Worm (Caenorhabditis elegans) whole organism, L3 larva: ENCODE results near the gene perm-2.
A peak's percentile ranks its signal among the peaks of the same experiment; 100 is the strongest.

Source experiments
- R02D3.7 ChIP-seq: fragments of 150-350 bp; optimal IDR thresholded peaks from 2 replicates; lab custom pipeline; 2014; ENCODE audit warnings: missing biosample characterization, missing genetic modification characterization
- ZK546.5 ChIP-seq: sonication (generic microtip); optimal IDR thresholded peaks from 2 replicates; lab custom pipeline; 2017; ENCODE audit warnings: missing biosample characterization, missing genetic modification characterization
- aly-2 ChIP-seq: fragments of 150-350 bp; optimal IDR thresholded peaks from 2 replicates; lab custom pipeline; 2014; ENCODE audit warnings: missing biosample characterization, missing genetic modification characterization
- ama-1 ChIP-seq: fragments of 150-350 bp; optimal IDR thresholded peaks from 2 replicates; lab custom pipeline; 2018
- ceh-16 ChIP-seq: sonication (generic microtip); optimal IDR thresholded peaks from 2 replicates; lab custom pipeline; 2017; ENCODE audit warnings: missing biosample characterization, missing genetic modification characterization
- ceh-28 ChIP-seq: fragments of 150-350 bp; optimal IDR thresholded peaks from 2 replicates; lab custom pipeline; 2014; ENCODE audit warnings: missing biosample characterization, missing genetic modification reagents, missing genetic modification characterization
- ceh-82 ChIP-seq: fragments of 150-350 bp; optimal IDR thresholded peaks from 2 replicates; lab custom pipeline; 2014; ENCODE audit warnings: missing biosample characterization, missing genetic modification characterization
- ceh-9 ChIP-seq: sonication (generic microtip); optimal IDR thresholded peaks from 2 replicates; lab custom pipeline; 2018; ENCODE audit warnings: missing biosample characterization, missing genetic modification characterization
- daf-12 ChIP-seq: fragments of 150-350 bp; optimal IDR thresholded peaks from 2 replicates; lab custom pipeline; 2014; ENCODE audit warnings: missing biosample characterization, missing genetic modification reagents, missing genetic modification characterization
- egl-27 ChIP-seq: sonication (generic microtip); optimal IDR thresholded peaks from 4 replicates; lab custom pipeline; 2017; ENCODE audit warnings: missing biosample characterization, missing genetic modification reagents, missing genetic modification characterization
- egl-5 ChIP-seq: fragments of 150-350 bp; optimal IDR thresholded peaks from 2 replicates; lab custom pipeline; 2017; ENCODE audit warnings: missing biosample characterization, missing genetic modification reagents, missing genetic modification characterization, inconsistent platforms
- elt-1 ChIP-seq: fragments of 150-350 bp; optimal IDR thresholded peaks from 2 replicates; lab custom pipeline; 2014; ENCODE audit warnings: missing biosample characterization, missing genetic modification characterization
- elt-2 ChIP-seq: sonication (generic microtip); optimal IDR thresholded peaks from 2 replicates; lab custom pipeline; 2016; ENCODE audit warnings: missing genetic modification reagents, mild to moderate bottlenecking, missing genetic modification characterization, missing compliant biosample characterization
- elt-3 ChIP-seq, 3 experiments: fragments of 150-350 bp in 1 of 3; sonication (generic microtip) in 2 of 3; optimal IDR thresholded peaks; 2 replicates in 2 of 3; 4 replicates in 1 of 3; lab custom pipeline; 2014 to 2017; ENCODE audit warnings: missing biosample characterization in 3 of 3, missing genetic modification characterization in 3 of 3
- eor-1 ChIP-seq, 2 experiments: fragments of 150-350 bp; optimal IDR thresholded peaks; 2 replicates each; lab custom pipeline; 2014 to 2018; ENCODE audit warnings: missing biosample characterization in 2 of 2, missing genetic modification characterization in 2 of 2
- fkh-2 ChIP-seq: fragments of 150-350 bp; optimal IDR thresholded peaks from 2 replicates; lab custom pipeline; 2014; ENCODE audit warnings: missing biosample characterization, missing genetic modification reagents, missing genetic modification characterization
- fos-1 ChIP-seq: fragments of 150-350 bp; optimal IDR thresholded peaks from 2 replicates; lab custom pipeline; 2014; ENCODE audit warnings: missing biosample characterization, missing genetic modification characterization
- hmg-11 ChIP-seq: sonication (generic microtip); optimal IDR thresholded peaks from 2 replicates; lab custom pipeline; 2016; ENCODE audit warnings: missing genetic modification characterization, missing compliant biosample characterization
- jun-1 ChIP-seq: fragments of 150-350 bp; optimal IDR thresholded peaks from 2 replicates; lab custom pipeline; 2014; ENCODE audit warnings: missing biosample characterization, missing genetic modification reagents, missing genetic modification characterization
- lin-15B ChIP-seq: fragments of 150-350 bp; optimal IDR thresholded peaks from 2 replicates; lab custom pipeline; 2014; ENCODE audit warnings: missing biosample characterization, missing genetic modification characterization
- lin-39 ChIP-seq: fragments of 150-350 bp; optimal IDR thresholded peaks from 2 replicates; lab custom pipeline; 2018; ENCODE audit warnings: missing biosample characterization, missing genetic modification reagents, missing genetic modification characterization
- lsy-12 ChIP-seq: sonication (generic microtip); optimal IDR thresholded peaks from 2 replicates; lab custom pipeline; 2016; ENCODE audit warnings: mild to moderate bottlenecking, missing genetic modification characterization, missing compliant biosample characterization
- mdl-1 ChIP-seq: fragments of 150-350 bp; optimal IDR thresholded peaks from 2 replicates; lab custom pipeline; 2014; ENCODE audit warnings: missing biosample characterization, missing genetic modification characterization
- mml-1 ChIP-seq: fragments of 150-350 bp; sonication (generic microtip); optimal IDR thresholded peaks from 3 replicates; lab custom pipeline; 2014; ENCODE audit warnings: missing biosample characterization, missing genetic modification characterization
- nfya-1 ChIP-seq: sonication (generic microtip); optimal IDR thresholded peaks from 2 replicates; lab custom pipeline; 2017; ENCODE audit warnings: missing genetic modification characterization, mild to moderate bottlenecking, missing compliant biosample characterization, antibody characterized with exemption, moderate library complexity; ENCODE audit not compliant: insufficient read depth
- nhr-11 ChIP-seq: fragments of 150-350 bp; optimal IDR thresholded peaks from 2 replicates; lab custom pipeline; 2014; ENCODE audit warnings: missing biosample characterization, missing genetic modification characterization
- nhr-12 ChIP-seq: fragments of 150-350 bp; optimal IDR thresholded peaks from 2 replicates; lab custom pipeline; 2014; ENCODE audit warnings: missing biosample characterization, missing genetic modification characterization
- nhr-23 ChIP-seq: fragments of 150-350 bp; optimal IDR thresholded peaks from 2 replicates; lab custom pipeline; 2014; ENCODE audit warnings: missing biosample characterization, missing genetic modification reagents, missing genetic modification characterization
- nhr-237 ChIP-seq: fragments of 150-350 bp; optimal IDR thresholded peaks from 2 replicates; lab custom pipeline; 2014; ENCODE audit warnings: missing biosample characterization, missing genetic modification characterization
- nhr-25 ChIP-seq: sonication (generic microtip); optimal IDR thresholded peaks from 2 replicates; lab custom pipeline; 2017; ENCODE audit warnings: missing biosample characterization, missing genetic modification characterization
- nhr-28 ChIP-seq: fragments of 150-350 bp; optimal IDR thresholded peaks from 2 replicates; lab custom pipeline; 2014; ENCODE audit warnings: missing biosample characterization, missing genetic modification characterization
- nhr-43 ChIP-seq: sonication (generic microtip); optimal IDR thresholded peaks from 2 replicates; lab custom pipeline; 2016; ENCODE audit warnings: mild to moderate bottlenecking, missing genetic modification characterization, missing compliant biosample characterization; ENCODE audit not compliant: poor library complexity, severe bottlenecking
- nhr-67 ChIP-seq: fragments of 150-350 bp; optimal IDR thresholded peaks from 2 replicates; lab custom pipeline; 2014; ENCODE audit warnings: missing biosample characterization, missing genetic modification characterization
- nhr-76 ChIP-seq: fragments of 150-350 bp; sonication (generic microtip); optimal IDR thresholded peaks from 5 replicates; lab custom pipeline; 2014; ENCODE audit warnings: missing biosample characterization, missing genetic modification characterization
- nhr-77 ChIP-seq: fragments of 150-350 bp; optimal IDR thresholded peaks from 2 replicates; lab custom pipeline; 2014; ENCODE audit warnings: missing biosample characterization, missing genetic modification characterization
- pha-4 ChIP-seq: fragments of 150-350 bp; optimal IDR thresholded peaks from 2 replicates; lab custom pipeline; 2014; ENCODE audit warnings: missing biosample characterization, missing genetic modification reagents, missing genetic modification characterization
- pqm-1 ChIP-seq: fragments of 150-350 bp; optimal IDR thresholded peaks from 2 replicates; lab custom pipeline; 2017; ENCODE audit warnings: missing biosample characterization, missing genetic modification characterization, inconsistent platforms
- sea-2 ChIP-seq: fragments of 150-350 bp; sonication (generic microtip); optimal IDR thresholded peaks from 4 replicates; lab custom pipeline; 2014; ENCODE audit warnings: missing biosample characterization, missing genetic modification reagents, missing genetic modification characterization
- skn-1 ChIP-seq: fragments of 150-350 bp; optimal IDR thresholded peaks from 2 replicates; lab custom pipeline; 2014; ENCODE audit warnings: missing biosample characterization, missing genetic modification characterization
- snpc-4 ChIP-seq: fragments of 150-350 bp; optimal IDR thresholded peaks from 2 replicates; lab custom pipeline; 2014; ENCODE audit warnings: missing biosample characterization, missing genetic modification characterization
- tbx-2 ChIP-seq: sonication (generic microtip); optimal IDR thresholded peaks from 2 replicates; lab custom pipeline; 2016; ENCODE audit warnings: mild to moderate bottlenecking, missing genetic modification characterization, missing compliant biosample characterization
- unc-39 ChIP-seq: sonication (generic microtip); optimal IDR thresholded peaks from 4 replicates; lab custom pipeline; 2017; ENCODE audit warnings: missing biosample characterization, missing genetic modification characterization
- zag-1 ChIP-seq: fragments of 150-350 bp; optimal IDR thresholded peaks from 2 replicates; lab custom pipeline; 2014; ENCODE audit warnings: missing biosample characterization, missing genetic modification characterization
- ztf-11 ChIP-seq: fragments of 150-350 bp; optimal IDR thresholded peaks from 2 replicates; lab custom pipeline; 2014; ENCODE audit warnings: missing biosample characterization, missing genetic modification characterization
- ztf-4 ChIP-seq: fragments of 150-350 bp; optimal IDR thresholded peaks from 2 replicates; lab custom pipeline; 2014; ENCODE audit warnings: missing biosample characterization, missing genetic modification characterization

perm-2 gene

DNA sequence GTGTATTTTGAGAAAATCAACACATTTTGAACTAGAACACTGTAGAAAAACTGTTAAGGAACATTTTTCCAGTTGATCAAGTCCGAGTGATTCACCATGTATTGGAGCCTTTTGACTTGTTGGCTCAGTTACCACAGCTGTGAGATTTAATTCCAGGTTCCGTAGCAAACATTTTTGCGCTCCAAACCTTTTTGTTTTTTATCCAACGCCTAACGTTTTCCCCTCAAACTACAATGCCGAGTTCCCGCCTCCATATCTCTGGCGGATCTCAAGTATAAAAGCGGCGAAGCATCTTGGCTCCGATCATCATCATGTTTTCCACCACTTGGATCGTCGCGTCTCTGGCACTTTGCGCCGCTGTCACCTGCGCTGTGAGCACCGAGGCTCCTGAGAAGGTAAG lies at the start of gene perm-2:
TSS of gene perm-2 (plus strand) at position 301 of the 400 bp plus-strand sequence.
- no peak for TF ChIP-seq elt-2 (tag; lab: Kevin White, UChicago)
- TF ChIP-seq skn-1 (tag; lab: Kevin White, UChicago): no peak
- no peak for TF ChIP-seq nhr-76
- no peak for TF ChIP-seq nhr-237 (tag; lab: Kevin White, UChicago)
- TF ChIP-seq egl-5 (tag; lab: Kevin White, UChicago): no peak
- no peak for TF ChIP-seq nhr-12 (tag; lab: Kevin White, UChicago)
- TF ChIP-seq daf-12 (tag; lab: Kevin White, UChicago): no peak
- TF ChIP-seq ZK546.5 (tag; lab: Kevin White, UChicago): no peak
- TF ChIP-seq nhr-77 (tag; lab: Kevin White, UChicago): no peak
- TF ChIP-seq lin-15B (tag; lab: Kevin White, UChicago): no peak
- no peak for TF ChIP-seq ceh-9 (tag; lab: Kevin White, UChicago)
- TF ChIP-seq unc-39 (tag; lab: Kevin White, UChicago): no peak

DNA sequence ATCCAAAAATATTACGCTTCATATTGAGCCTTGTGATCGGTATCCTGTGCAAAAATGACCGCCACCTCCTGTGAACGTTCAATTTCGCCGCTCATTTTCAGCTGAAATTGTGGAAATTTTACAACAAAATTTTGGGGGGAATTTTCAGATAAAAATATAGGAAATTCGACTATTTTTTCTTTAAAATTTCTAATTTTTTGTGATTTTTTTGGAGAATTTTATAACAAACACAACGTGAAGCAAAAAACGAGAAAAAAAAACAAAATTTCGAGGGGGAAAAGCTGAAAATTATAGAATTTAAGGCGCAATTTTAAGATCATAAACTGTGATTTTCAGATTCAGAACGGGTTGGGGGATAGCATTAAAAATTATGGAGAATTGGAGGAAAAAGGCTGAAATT lies 39.7 kb upstream of the perm-2 start, which contains the start of gene csn-4:
TSS of gene csn-4 (minus strand) at position 101 of the 400 bp plus-strand sequence.
- TF ChIP-seq lsy-12 (tag; lab: Kevin White, UChicago) (no peak), snpc-4 (no peak), ZK546.5 (tag; lab: Kevin White, UChicago) (no peak), fos-1 (tag; lab: Kevin White, UChicago) (no peak), nhr-43 (tag; lab: Kevin White, UChicago) (no peak), nfya-1 (tag; lab: Kevin White, UChicago) (no peak), lin-39 (tag; lab: Kevin White, UChicago) (no peak), ceh-9 (tag; lab: Kevin White, UChicago) (no peak)

DNA sequence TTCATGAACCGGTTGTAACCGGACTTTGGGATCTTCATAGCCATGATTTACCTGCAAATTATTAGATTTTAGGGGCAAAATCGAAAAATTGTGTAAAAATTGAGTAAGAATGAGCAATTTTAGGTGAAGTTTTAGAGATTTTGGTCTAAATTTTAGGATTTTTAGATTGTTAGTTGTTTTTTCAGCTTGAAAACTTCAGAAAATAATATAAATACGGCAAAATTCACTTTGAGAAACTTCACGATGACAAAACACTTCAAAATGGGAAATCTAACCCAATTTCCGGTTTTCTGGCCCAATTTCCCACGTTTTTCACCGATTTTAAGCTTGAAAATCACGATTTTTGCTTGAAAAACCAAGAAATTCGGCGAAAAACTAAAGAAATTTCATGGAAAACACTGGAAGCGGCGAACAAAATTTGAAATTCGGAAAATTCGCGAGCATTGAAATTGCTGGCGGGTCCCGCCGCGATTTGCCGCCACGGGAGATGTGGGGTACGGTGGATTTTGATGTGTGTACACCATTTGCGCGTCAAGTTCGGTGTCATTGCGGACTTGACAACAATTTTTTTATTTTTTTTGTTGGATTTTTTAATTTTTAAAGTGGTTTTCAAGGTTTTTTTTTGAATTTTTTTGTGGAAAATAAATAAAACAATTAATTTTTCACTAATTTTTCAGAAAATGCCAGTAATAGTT lies 32.6 kb upstream of the perm-2 start, which contains the start of the genes cct-8 and Y55F3AR.2:
TSS of gene cct-8 (minus strand) at position 51 of the 695 bp plus-strand sequence.
TSS of gene Y55F3AR.2 (plus strand) at position 672 of the 695 bp plus-strand sequence.
- no peak for TF ChIP-seq fos-1 (tag; lab: Kevin White, UChicago)
- TF ChIP-seq snpc-4: peak; percentile 84
- TF ChIP-seq egl-27 (tag; lab: Kevin White, UChicago): peak; percentile 83
- peak; percentile 69 for TF ChIP-seq ztf-4
- no peak for TF ChIP-seq nhr-12 (tag; lab: Kevin White, UChicago)
- TF ChIP-seq jun-1 (tag; lab: Kevin White, UChicago): peak; percentile 95
- peak; percentile 65 for TF ChIP-seq nhr-67
- TF ChIP-seq nhr-43 (tag; lab: Kevin White, UChicago): peak; percentile 97
- TF ChIP-seq aly-2: peak; percentile 78
- peak; percentile 89 for TF ChIP-seq ceh-82 (tag; lab: Kevin White, UChicago)
- peak in 1 of 2 experiments; percentile 64 for TF ChIP-seq eor-1 (tag; optimal IDR thresholded peaks at IDR 0.05; lab: Kevin White, UChicago)
- TF ChIP-seq daf-12 (tag; lab: Kevin White, UChicago): no peak
- peak in 1 of 3 experiments; percentile 55 for TF ChIP-seq elt-3 (tag; optimal IDR thresholded peaks at IDR 0.05; lab: Kevin White, UChicago)
- no peak for TF ChIP-seq mml-1 (tag; lab: Kevin White, UChicago)
- peak; percentile 91 for TF ChIP-seq hmg-11 (tag; lab: Kevin White, UChicago)
- TF ChIP-seq nhr-77 (tag; lab: Kevin White, UChicago): peak; percentile 91
- TF ChIP-seq lin-39 (tag; lab: Kevin White, UChicago): peak; percentile 97
- TF ChIP-seq ZK546.5 (tag; lab: Kevin White, UChicago): peak; percentile 51
- TF ChIP-seq pqm-1: peak; percentile 83
- TF ChIP-seq nhr-237 (tag; lab: Kevin White, UChicago): no peak
- TF ChIP-seq ceh-16: peak; percentile 40
- peak; percentile 92 for TF ChIP-seq skn-1 (tag; lab: Kevin White, UChicago)
- peak; percentile 49 for TF ChIP-seq nhr-76
- no peak for TF ChIP-seq unc-39 (tag; lab: Kevin White, UChicago)
- TF ChIP-seq tbx-2 (tag; lab: Kevin White, UChicago): peak; percentile 94
- TF ChIP-seq nfya-1 (tag; lab: Kevin White, UChicago): peak; percentile 99
- peak; percentile 80 for TF ChIP-seq elt-1
- TF ChIP-seq lin-15B (tag; lab: Kevin White, UChicago): peak; percentile 95
- TF ChIP-seq ceh-9 (tag; lab: Kevin White, UChicago): no peak
- peak; percentile 76 for TF ChIP-seq elt-2 (tag; lab: Kevin White, UChicago)
- TF ChIP-seq ama-1 (lab: Kevin White, UChicago): peak; percentile 78
- no peak for TF ChIP-seq nhr-28 (tag; lab: Kevin White, UChicago)
- no peak for TF ChIP-seq fkh-2 (tag; lab: Kevin White, UChicago)
- TF ChIP-seq sea-2: no peak
- TF ChIP-seq zag-1 (tag; lab: Kevin White, UChicago): peak; percentile 38
- peak; percentile 97 for TF ChIP-seq pha-4 (tag; lab: Kevin White, UChicago)
- TF ChIP-seq nhr-11 (tag; lab: Kevin White, UChicago): no peak
- TF ChIP-seq nhr-25 (tag; lab: Kevin White, UChicago): peak; percentile 91
- TF ChIP-seq nhr-23 (tag; lab: Kevin White, UChicago): peak; percentile 98
- peak; percentile 94 for TF ChIP-seq R02D3.7 (tag; lab: Kevin White, UChicago)
- peak; percentile 93 for TF ChIP-seq ceh-28
- TF ChIP-seq ztf-11 (tag; lab: Kevin White, UChicago): no peak
- peak; percentile 92 for TF ChIP-seq egl-5 (tag; lab: Kevin White, UChicago)
- TF ChIP-seq mdl-1: no peak
